Comparison of ENCODE assay signal across 8 worm cellular contexts in genomic region chrX:7464389-7464788, ce11.
TF ChIP-seq lines count a peak whose summit lies in the region.

No protein-coding gene starts in this region.

TF ChIP-seq in whole organism, L1 larva, 84 proteins besides CTCF, POLR2A, EP300 and RAD21:
- TF ChIP-seq dpl-1 (GFP tag; optimal IDR thresholded peaks at IDR 0.05; lab: Kevin White, UChicago) (no peak), unc-86 (tag; optimal IDR thresholded peaks at IDR 0.05; lab: Kevin White, UChicago) (peak; percentile 4), lin-14 (GFP tag; optimal IDR thresholded peaks at IDR 0.05; lab: Kevin White, UChicago) (peak; percentile 20), lsy-2 (tag; optimal IDR thresholded peaks at IDR 0.05; lab: Kevin White, UChicago) (peak in 1 of 2 experiments; percentile 68), nhr-85 (tag; lab: Kevin White, UChicago) (peak; percentile 24)

TF ChIP-seq in whole organism, L2 larva, 48 proteins besides CTCF, POLR2A, EP300 and RAD21:
- TF ChIP-seq nhr-129 (tag; optimal IDR thresholded peaks at IDR 0.05; lab: Kevin White, UChicago) (peak; percentile 3), nhr-237 (tag; optimal IDR thresholded peaks at IDR 0.05; lab: Kevin White, UChicago) (no peak), ceh-16 (tag; optimal IDR thresholded peaks at IDR 0.05; lab: Kevin White, UChicago) (no peak), F13H6.1 (tag; optimal IDR thresholded peaks at IDR 0.05; lab: Kevin White, UChicago) (peak; percentile 20), lsy-2 (tag; optimal IDR thresholded peaks at IDR 0.05; lab: Kevin White, UChicago) (peak in 1 of 2 experiments; percentile 9)

TF ChIP-seq in whole organism, L3 larva, 47 proteins besides CTCF, POLR2A, EP300 and RAD21:
- TF ChIP-seq mml-1 (tag; optimal IDR thresholded peaks at IDR 0.05; lab: Kevin White, UChicago) (no peak), R02D3.7 (tag; optimal IDR thresholded peaks at IDR 0.05; lab: Kevin White, UChicago) (no peak), snpc-4 (tag; optimal IDR thresholded peaks at IDR 0.05; lab: Kevin White, UChicago) (no peak), elt-1 (tag; optimal IDR thresholded peaks at IDR 0.05; lab: Kevin White, UChicago) (no peak), nfya-1 (tag; optimal IDR thresholded peaks at IDR 0.05; lab: Kevin White, UChicago; ENCODE audit: insufficient read depth) (peak; percentile 92), fkh-2 (tag; optimal IDR thresholded peaks at IDR 0.05; lab: Kevin White, UChicago) (no peak)
TF ChIP-seq in whole organism, L3 larva: peak in this region for 1.

TF ChIP-seq in whole organism, L4 larva, 104 proteins besides CTCF, POLR2A, EP300 and RAD21 (continues in another document):
- no peak for TF ChIP-seq nhr-76 (tag; optimal IDR thresholded peaks at IDR 0.05; lab: Kevin White, UChicago)
- no peak for TF ChIP-seq nhr-102 (tag; optimal IDR thresholded peaks at IDR 0.05; lab: Kevin White, UChicago)
- no peak for TF ChIP-seq mxl-2 (GFP tag; conservative IDR thresholded peaks at IDR 0.05; lab: Robert Waterston, UW)
- TF ChIP-seq dve-1 (tag; optimal IDR thresholded peaks at IDR 0.05; lab: Kevin White, UChicago; ENCODE audit: insufficient read depth) = peak; percentile 1
- TF ChIP-seq mes-2 (tag; optimal IDR thresholded peaks at IDR 0.05; lab: Kevin White, UChicago; ENCODE audit: poor library complexity, severe bottlenecking) = no peak
- TF ChIP-seq dmd-8 (GFP tag; IDR thresholded peaks at IDR 0.05; lab: Robert Waterston, UW) = no peak
- 0 out of 2 replicates have a peak, but pooled peaks have one; percentile 46 for TF ChIP-seq egl-43 (GFP tag; IDR thresholded peaks at IDR 0.05; lab: Robert Waterston, UW)
- TF ChIP-seq F37D6.2 (tag; optimal IDR thresholded peaks at IDR 0.05; lab: Kevin White, UChicago) = no peak
- TF ChIP-seq lin-29 (GFP tag; IDR thresholded peaks at IDR 0.05; lab: Robert Waterston, UW) = no peak
- TF ChIP-seq lin-13 (GFP tag; optimal IDR thresholded peaks at IDR 0.05; lab: Kevin White, UChicago) = no peak
- TF ChIP-seq hlh-11 (tag; optimal IDR thresholded peaks at IDR 0.05; lab: Kevin White, UChicago) = peak; percentile 6
- no peak for TF ChIP-seq F44E2.7 (GFP tag; IDR thresholded peaks at IDR 0.05; lab: Robert Waterston, UW)
- TF ChIP-seq ceh-28 (tag; optimal IDR thresholded peaks at IDR 0.05; lab: Kevin White, UChicago) = no peak
- no peak for TF ChIP-seq ZK337.2 (GFP tag; IDR thresholded peaks at IDR 0.05; lab: Robert Waterston, UW)
- no peak for TF ChIP-seq lin-15B (tag; optimal IDR thresholded peaks at IDR 0.05; lab: Kevin White, UChicago)

TF ChIP-seq in whole organism, early embryonic, 17 proteins besides CTCF, POLR2A, EP300 and RAD21:
- TF ChIP-seq hmg-4 (GFP tag; optimal IDR thresholded peaks at IDR 0.05; lab: Kevin White, UChicago) (peak; percentile 58), ceh-36 (tag; optimal IDR thresholded peaks at IDR 0.05; lab: Kevin White, UChicago) (no peak), F13C5.2 (tag; optimal IDR thresholded peaks at IDR 0.05; lab: Kevin White, UChicago) (no peak), scrt-1 (GFP tag; IDR thresholded peaks at IDR 0.05; lab: Robert Waterston, UW) (no peak)

TF ChIP-seq in whole organism, late embryonic, 69 proteins besides CTCF, POLR2A, EP300 and RAD21:
- no peak for TF ChIP-seq pat-9 (tag; optimal IDR thresholded peaks at IDR 0.05; lab: Kevin White, UChicago)
- TF ChIP-seq sox-4 (tag; optimal IDR thresholded peaks at IDR 0.05; lab: Kevin White, UChicago) = no peak
- TF ChIP-seq nfya-1 (tag; optimal IDR thresholded peaks at IDR 0.05; lab: Kevin White, UChicago) = peak; percentile 47
- peak; percentile 48 for TF ChIP-seq ceh-34 (tag; optimal IDR thresholded peaks at IDR 0.05; lab: Kevin White, UChicago)

TF ChIP-seq in whole organism, mixed stage, embryonic, 35 proteins besides CTCF, POLR2A, EP300 and RAD21:
- peak; percentile 14 for TF ChIP-seq cnd-1 (tag; optimal IDR thresholded peaks at IDR 0.05; lab: Kevin White, UChicago)
- no peak for TF ChIP-seq nhr-2 (tag; optimal IDR thresholded peaks at IDR 0.05; lab: Kevin White, UChicago)
- TF ChIP-seq elt-3 (tag; optimal IDR thresholded peaks at IDR 0.05; lab: Kevin White, UChicago) = no peak
- TF ChIP-seq hlh-1 (tag; optimal IDR thresholded peaks at IDR 0.05; lab: Kevin White, UChicago) = no peak
- no peak for TF ChIP-seq ceh-39 (tag; optimal IDR thresholded peaks at IDR 0.05; lab: Kevin White, UChicago)
- no peak for TF ChIP-seq flh-1 (GFP tag; optimal IDR thresholded peaks at IDR 0.05; lab: Kevin White, UChicago)
- no peak for TF ChIP-seq mls-2 (tag; optimal IDR thresholded peaks at IDR 0.05; lab: Kevin White, UChicago)
TF ChIP-seq in whole organism, mixed stage, embryonic: peak in this region for 1.

TF ChIP-seq in whole organism, young adult, 124 proteins besides CTCF, POLR2A, EP300 and RAD21:
- TF ChIP-seq gei-17 (GFP tag; optimal IDR thresholded peaks at IDR 0.05; lab: Kevin White, UChicago) (no peak), bed-2 (GFP tag; IDR thresholded peaks at IDR 0.05; lab: Robert Waterston, UW) (no peak), Y53G8AR.9 (GFP tag; conservative IDR thresholded peaks at IDR 0.05; lab: Robert Waterston, UW) (0 out of 2 replicates have a peak, but pooled peaks have one; percentile 30), xnd-1 (tag; optimal IDR thresholded peaks at IDR 0.05; lab: Kevin White, UChicago) (no peak), zfh-2 (GFP tag; conservative IDR thresholded peaks at IDR 0.05; lab: Robert Waterston, UW) (peak; percentile 91), lin-26 (GFP tag; IDR thresholded peaks at IDR 0.05; lab: Robert Waterston, UW) (no peak), nhr-179 (tag; optimal IDR thresholded peaks at IDR 0.05; lab: Kevin White, UChicago) (no peak), nfyb-1 (GFP tag; IDR thresholded peaks at IDR 0.05; lab: Robert Waterston, UW) (peak; percentile 58; the same call in 1 of the 2 replicates)
